Fruit fly (Drosophila melanogaster): ENCODE measurements around the gene CG18301.

- no peak for TF ChIP-seq Sin3A (optimal IDR thresholded peaks at IDR 0.05)
- TF ChIP-seq h (optimal IDR thresholded peaks at IDR 0.05): no peak
- no peak for TF ChIP-seq psq (optimal IDR thresholded peaks at IDR 0.05)
- no peak for TF ChIP-seq Myc (optimal IDR thresholded peaks at IDR 0.05)
- TF ChIP-seq insv (optimal IDR thresholded peaks at IDR 0.05): no peak
Measured at dm6 chr2L:10506557-10507252, 24.9 kb upstream of the CG18301 start, which contains the start of the genes Myo31DF and CG6094.

Measured in Kc167 (cell line).